Worm (Caenorhabditis elegans): ENCODE data around the gene D2062.5.

The D2062.5 gene

DNA sequence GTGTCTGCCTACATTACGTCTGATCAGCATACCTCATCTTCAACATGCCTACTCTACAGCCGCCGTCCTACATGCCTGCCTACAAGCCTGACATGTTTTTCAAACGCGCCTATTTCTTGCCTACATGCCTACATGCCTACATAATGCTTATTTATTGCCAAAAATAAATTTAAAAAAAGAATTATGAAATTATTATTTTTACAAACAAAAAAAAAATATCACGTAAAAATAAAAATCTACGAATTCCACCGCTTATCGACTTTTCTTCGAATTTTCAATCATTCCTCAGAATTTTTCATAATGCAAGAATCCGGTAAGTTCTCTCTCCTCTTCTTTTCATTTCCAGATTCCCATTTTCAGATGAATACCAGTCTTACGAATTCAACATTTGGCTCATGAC, at the start of gene D2062.5:
Gene D2062.5, plus strand, starts transcription at position 301 of the 400 bp plus-strand sequence.
- TF ChIP-seq nhr-85 (tag) (no peak), skn-1 (tag; optimal IDR thresholded peaks at IDR 0.05) (no peak), ceh-8 (GFP tag; optimal IDR thresholded peaks at IDR 0.05) (no peak), vab-15 (tag; optimal IDR thresholded peaks at IDR 0.05) (no peak), isw-1 (GFP tag; IDR thresholded peaks at IDR 0.05) (no peak), lin-13 (GFP tag; optimal IDR thresholded peaks at IDR 0.05) (no peak), ets-5 (GFP tag; IDR thresholded peaks at IDR 0.05) (no peak), dsc-1 (tag; optimal IDR thresholded peaks at IDR 0.05) (no peak), lin-14 (GFP tag; optimal IDR thresholded peaks at IDR 0.05) (no peak), jun-1 (tag; optimal IDR thresholded peaks at IDR 0.05) (no peak), elt-2 (tag; optimal IDR thresholded peaks at IDR 0.05) (no peak), mef-2 (tag; optimal IDR thresholded peaks at IDR 0.05) (no peak), ceh-63 (GFP tag; optimal IDR thresholded peaks at IDR 0.05) (no peak), zag-1 (tag; optimal IDR thresholded peaks at IDR 0.05) (no peak), fkh-8 (tag; optimal IDR thresholded peaks at IDR 0.05) (no peak), dpl-1 (GFP tag; optimal IDR thresholded peaks at IDR 0.05) (no peak), lin-39 (tag; optimal IDR thresholded peaks at IDR 0.05) (no peak), nhr-47 (tag; optimal IDR thresholded peaks at IDR 0.05) (no peak), rnt-1 (tag; optimal IDR thresholded peaks at IDR 0.05) (no peak), tbx-2 (tag; optimal IDR thresholded peaks at IDR 0.05) (no peak)

ce11 chrII:2578216-2578615, 44.4 kb upstream of the D2062.5 start:
- TF ChIP-seq efl-1 (optimal IDR thresholded peaks at IDR 0.05) = no peak
- peak in 1 of 2 experiments; percentile 5 for TF ChIP-seq efl-1 (GFP tag; optimal IDR thresholded peaks at IDR 0.05 in 1 of 2)
- TF ChIP-seq unc-130 (tag; optimal IDR thresholded peaks at IDR 0.05) = no peak
- TF ChIP-seq fkh-4 (tag; optimal IDR thresholded peaks at IDR 0.05; ENCODE audit: borderline replicate concordance) = no peak

- TF ChIP-seq aly-2 (tag; optimal IDR thresholded peaks at IDR 0.05) (no peak), egl-13 (tag; optimal IDR thresholded peaks at IDR 0.05) (no peak), ets-5 (GFP tag; IDR thresholded peaks at IDR 0.05) (no peak)
These were observed 39.5 kb upstream of the D2062.5 start, which contains the start of gene sri-74 for ce11 chrII:2583044-2583443. TSS of gene sri-74 (minus strand) at chrII:2583144.

ce11 chrII:2585493-2585892, 37.1 kb upstream of the D2062.5 start, which contains the start of gene sri-36:
TSS of gene sri-36 (minus strand) at chrII:2585593.
- no peak for TF ChIP-seq blmp-1 (tag; optimal IDR thresholded peaks at IDR 0.05)
- TF ChIP-seq hpl-2 (GFP tag; optimal IDR thresholded peaks at IDR 0.05) = no peak
- TF ChIP-seq swsn-7 (tag; optimal IDR thresholded peaks at IDR 0.05) = no peak
- no peak for TF ChIP-seq hlh-17 (GFP tag; optimal IDR thresholded peaks at IDR 0.05; ENCODE audit: borderline replicate concordance)
- no peak for TF ChIP-seq nhr-20 (tag; optimal IDR thresholded peaks at IDR 0.05)
- no peak for TF ChIP-seq sptf-1 (tag; optimal IDR thresholded peaks at IDR 0.05)
- TF ChIP-seq egl-27 (tag; optimal IDR thresholded peaks at IDR 0.05) = no peak
- TF ChIP-seq C04F5.9 (tag; optimal IDR thresholded peaks at IDR 0.05) = no peak
- no peak for TF ChIP-seq dsc-1 (tag; optimal IDR thresholded peaks at IDR 0.05)
- TF ChIP-seq irx-1 (tag; optimal IDR thresholded peaks at IDR 0.05) = no peak
- no peak for TF ChIP-seq ces-1 (GFP tag; optimal IDR thresholded peaks at IDR 0.05)
- TF ChIP-seq zag-1 (tag; optimal IDR thresholded peaks at IDR 0.05) = no peak
- no peak for TF ChIP-seq alr-1 (tag; optimal IDR thresholded peaks at IDR 0.05; ENCODE audit: borderline replicate concordance)
- no peak for TF ChIP-seq efl-3 (GFP tag; optimal IDR thresholded peaks at IDR 0.05)
- TF ChIP-seq fkh-8 (tag; optimal IDR thresholded peaks at IDR 0.05) = no peak

Data from whole organism, L1 larva.